Worm (Caenorhabditis elegans) whole organism, L4 larva: ENCODE results near the gene syx-4.

Experiments used
- Y105C5A.15 ChIP-seq: fragments of 200-800 bp; sonication (Bioruptor generic); IDR thresholded peaks from 2 replicates; pipeline ENCODE4 v1.3.6; 2022; ENCODE audit warnings: missing genetic modification characterization, missing compliant biosample characterization
- dmd-8 ChIP-seq: fragments of 200-800 bp; sonication (Bioruptor generic); IDR thresholded peaks from 2 replicates; pipeline ENCODE4 v1.3.6; 2022; ENCODE audit warnings: missing genetic modification characterization, missing compliant biosample characterization
- egl-43 ChIP-seq: fragments of 200-800 bp; sonication (Bioruptor generic); IDR thresholded peaks from 2 replicates; pipeline ENCODE4 v1.3.6; 2022; ENCODE audit warnings: missing genetic modification reagents, missing genetic modification characterization, missing compliant biosample characterization
- lin-15B ChIP-seq: fragments of 150-350 bp; sonication (generic microtip); optimal IDR thresholded peaks from 3 replicates; lab custom pipeline; 2014; ENCODE audit warnings: missing biosample characterization, missing genetic modification characterization
- lsy-2 ChIP-seq, 2 experiments: fragments of 150-350 bp in 1 of 2; sonication (generic microtip) in 1 of 2; optimal IDR thresholded peaks; 2 replicates each; lab custom pipeline; 2014 to 2017; ENCODE audit warnings: missing biosample characterization in 2 of 2, missing genetic modification characterization in 2 of 2
- mes-2 ChIP-seq: sonication (generic microtip); optimal IDR thresholded peaks from 2 replicates; lab custom pipeline; 2016; ENCODE audit warnings: missing genotype, mild to moderate bottlenecking, missing genetic modification characterization, missing compliant biosample characterization; ENCODE audit not compliant: poor library complexity, severe bottlenecking
- snpc-4 ChIP-seq: fragments of 150-350 bp; optimal IDR thresholded peaks from 2 replicates; lab custom pipeline; 2014; ENCODE audit warnings: missing biosample characterization, missing genetic modification characterization
- zag-1 ChIP-seq: fragments of 150-350 bp; optimal IDR thresholded peaks from 2 replicates; lab custom pipeline; 2014; ENCODE audit warnings: missing biosample characterization, missing genetic modification characterization

DNA sequence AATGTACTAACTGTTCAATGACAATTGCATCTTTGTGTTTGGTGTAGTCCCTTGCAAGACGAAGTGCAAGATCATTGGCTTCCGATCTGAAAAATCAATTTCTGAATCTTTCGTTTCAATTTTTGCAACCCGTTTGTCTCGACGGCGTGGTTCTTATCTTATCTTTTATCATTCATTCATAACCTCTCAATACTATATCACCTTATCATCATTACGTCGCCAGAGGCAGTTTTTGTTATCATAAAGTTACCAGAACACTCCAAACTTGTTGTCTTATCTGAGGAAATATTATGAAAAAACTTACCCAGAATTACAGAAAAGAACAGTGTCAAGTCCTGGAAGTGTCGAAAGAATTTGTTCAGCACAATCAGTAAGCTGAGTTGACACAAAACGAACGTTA is 6.5 kb upstream of the syx-4 start:
- TF ChIP-seq snpc-4 (tag; lab: Kevin White, UChicago) (no peak), Y105C5A.15 (GFP tag; lab: Robert Waterston, UW) (no peak), dmd-8 (GFP tag; lab: Robert Waterston, UW) (no peak), zag-1 (tag; lab: Kevin White, UChicago) (no peak), egl-43 (GFP tag; lab: Robert Waterston, UW) (no peak), lsy-2 (tag; optimal IDR thresholded peaks at IDR 0.05; lab: Kevin White, UChicago) (peak in 1 of 2 experiments; percentile 22), lin-15B (tag; lab: Kevin White, UChicago) (no peak), mes-2 (tag; lab: Kevin White, UChicago) (no peak)
